Worm (Caenorhabditis elegans) whole organism, early embryonic: ENCODE measurements around the gene Y54F10AR.2.

Source experiments
- B0310.2 ChIP-seq: sonication (generic microtip); optimal IDR thresholded peaks from 2 replicates; lab custom pipeline; 2016; ENCODE audit warnings: mild to moderate bottlenecking, missing genetic modification characterization, missing compliant biosample characterization
- F13C5.2 ChIP-seq: sonication (generic microtip); optimal IDR thresholded peaks from 2 replicates; lab custom pipeline; 2017; ENCODE audit warnings: mild to moderate bottlenecking, missing genetic modification characterization, inconsistent platforms, missing compliant biosample characterization
- aly-1 ChIP-seq: sonication (generic microtip); optimal IDR thresholded peaks from 2 replicates; lab custom pipeline; 2016; ENCODE audit warnings: missing genetic modification characterization, missing compliant biosample characterization
- ama-1 ChIP-seq: fragments of 150-350 bp; optimal IDR thresholded peaks from 2 replicates; lab custom pipeline; 2014
- ceh-13 ChIP-seq: fragments of 200-800 bp; sonication (Bioruptor generic); optimal IDR thresholded peaks from 2 replicates; lab custom pipeline; 2018; ENCODE audit warnings: mild to moderate bottlenecking, missing genetic modification characterization, missing compliant biosample characterization
- ceh-36 ChIP-seq: sonication (generic microtip); optimal IDR thresholded peaks from 2 replicates; lab custom pipeline; 2016; ENCODE audit warnings: missing genetic modification characterization, inconsistent platforms, missing compliant biosample characterization
- ets-7 ChIP-seq: sonication (generic microtip); optimal IDR thresholded peaks from 2 replicates; lab custom pipeline; 2016; ENCODE audit warnings: missing genotype, missing genetic modification characterization, missing compliant biosample characterization
- flt-1 ChIP-seq: fragments of 200-800 bp; sonication (Bioruptor generic); IDR thresholded peaks from 2 replicates; pipeline ENCODE4 v1.3.6; 2022; ENCODE audit warnings: missing genetic modification characterization, missing compliant biosample characterization
- hmbx-1 ChIP-seq: sonication (generic microtip); optimal IDR thresholded peaks from 2 replicates; lab custom pipeline; 2016; ENCODE audit warnings: mild to moderate bottlenecking, missing genetic modification characterization, missing compliant biosample characterization
- hmg-4 ChIP-seq: fragments of 200-800 bp; sonication (Bioruptor generic); optimal IDR thresholded peaks from 2 replicates; lab custom pipeline; 2018; ENCODE audit warnings: mild to moderate bottlenecking, missing genetic modification characterization, missing compliant biosample characterization
- hnd-1 ChIP-seq: sonication (generic microtip); optimal IDR thresholded peaks from 2 replicates; lab custom pipeline; 2016; ENCODE audit warnings: missing genetic modification characterization, missing compliant biosample characterization
- pes-1 ChIP-seq: fragments of 200-800 bp; sonication (Bioruptor generic); IDR thresholded peaks from 2 replicates; pipeline ENCODE4 v1.3.6; 2022; ENCODE audit warnings: missing genetic modification reagents, missing genetic modification characterization, missing compliant biosample characterization
- scrt-1 ChIP-seq: fragments of 200-800 bp; sonication (Bioruptor generic); IDR thresholded peaks from 2 replicates; pipeline ENCODE4 v1.3.6; 2022; ENCODE audit warnings: missing genetic modification characterization, missing compliant biosample characterization
- sea-1 ChIP-seq: fragments of 200-800 bp; sonication (Bioruptor generic); conservative IDR thresholded peaks from 2 replicates; pipeline ENCODE4 v1.3.6; 2022; ENCODE audit warnings: missing genetic modification characterization, missing compliant biosample characterization
- tbx-11 ChIP-seq: fragments of 200-800 bp; sonication (Bioruptor generic); IDR thresholded peaks from 2 replicates; pipeline ENCODE4 v1.3.6; 2022; ENCODE audit warnings: missing genetic modification characterization, missing compliant biosample characterization
- tbx-37 ChIP-seq: fragments of 200-800 bp; sonication (Bioruptor generic); conservative IDR thresholded peaks from 2 replicates; pipeline ENCODE4 v1.3.6; 2022; ENCODE audit warnings: missing genetic modification reagents, missing genetic modification characterization, missing compliant biosample characterization
- tra-4 ChIP-seq: sonication (generic microtip); optimal IDR thresholded peaks from 2 replicates; lab custom pipeline; 2017; ENCODE audit warnings: missing genetic modification characterization, missing compliant biosample characterization

Gene Y54F10AR.2

DNA sequence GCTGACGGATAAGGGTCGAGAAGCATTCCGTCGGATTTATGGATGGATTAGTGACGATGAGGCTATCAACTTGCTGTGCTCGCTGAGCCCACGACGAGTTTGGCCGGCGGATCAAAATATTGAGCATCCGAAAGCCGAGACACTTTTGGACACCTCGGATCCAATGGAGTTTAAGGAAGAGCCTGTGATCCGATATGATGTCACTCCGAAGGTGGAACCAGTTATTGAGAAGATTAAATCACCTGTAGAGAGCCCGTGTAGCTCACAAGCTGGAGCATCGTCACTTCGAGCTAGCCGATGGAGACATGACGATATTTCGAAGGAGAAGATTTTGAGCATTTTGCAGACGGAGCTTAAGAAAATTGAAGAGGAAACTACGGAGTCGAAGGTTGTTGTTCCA is 30.8 kb downstream of the Y54F10AR.2 start:
- no peak for TF ChIP-seq hmg-4 (GFP tag; lab: Kevin White, UChicago)

- no peak for TF ChIP-seq ama-1 (lab: Kevin White, UChicago)
- TF ChIP-seq tra-4 (tag; lab: Kevin White, UChicago) = no peak
- TF ChIP-seq pes-1 = no peak
- TF ChIP-seq hnd-1 = no peak
- no peak for TF ChIP-seq ceh-13 (GFP tag; lab: Kevin White, UChicago)
- TF ChIP-seq tbx-11 (GFP tag; lab: Robert Waterston, UW) = no peak
Observed at ce11 chrIII:2535122-2535521, 36.2 kb downstream of the Y54F10AR.2 start.

ce11 chrIII:2532716-2533115 is 38.6 kb downstream of the Y54F10AR.2 start:
- TF ChIP-seq ceh-36 (tag; lab: Kevin White, UChicago) (peak; percentile 26), sea-1 (0 out of 2 replicates have a peak, but pooled peaks have one; percentile 6), F13C5.2 (no peak), ets-7 (tag; lab: Kevin White, UChicago) (peak; percentile 64), tbx-11 (GFP tag; lab: Robert Waterston, UW) (no peak)

DNA sequence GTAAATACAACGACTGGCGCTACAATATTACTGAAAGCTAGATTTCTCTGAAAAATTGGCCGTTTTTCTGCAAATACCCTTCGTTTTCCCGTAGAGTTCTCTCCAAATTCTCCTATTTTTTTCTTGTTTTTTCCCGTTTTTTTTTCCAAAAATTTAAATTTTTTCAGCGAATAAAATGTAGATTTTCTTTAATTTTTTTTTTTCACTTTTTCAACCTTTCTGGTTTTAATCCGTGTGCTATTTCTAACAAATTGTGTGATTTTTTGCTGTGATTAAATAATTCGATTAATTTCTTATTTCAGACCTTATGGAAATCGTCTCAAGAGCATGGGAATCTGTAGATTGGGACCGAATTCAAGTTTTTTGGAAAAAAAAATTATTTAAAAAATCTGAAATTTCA is 41.0 kb downstream of the Y54F10AR.2 start, which contains the start of gene cone-1:
cone-1 (plus strand) TSS at position 301 of the 400 bp plus-strand sequence.
- TF ChIP-seq ets-7 (tag; lab: Kevin White, UChicago) (no peak), hmbx-1 (tag; lab: Kevin White, UChicago) (no peak), scrt-1 (no peak), B0310.2 (tag; lab: Kevin White, UChicago) (no peak), hnd-1 (no peak), hmg-4 (GFP tag; lab: Kevin White, UChicago) (no peak), F13C5.2 (no peak), tbx-11 (GFP tag; lab: Robert Waterston, UW) (no peak), tbx-37 (GFP tag; lab: Robert Waterston, UW) (no peak), ceh-13 (GFP tag; lab: Kevin White, UChicago) (no peak), ceh-36 (tag; lab: Kevin White, UChicago) (no peak), pes-1 (no peak), ama-1 (lab: Kevin White, UChicago) (no peak), aly-1 (tag; lab: Kevin White, UChicago) (no peak), flt-1 (GFP tag; lab: Robert Waterston, UW) (no peak), sea-1 (no peak), tra-4 (tag; lab: Kevin White, UChicago) (no peak)

DNA sequence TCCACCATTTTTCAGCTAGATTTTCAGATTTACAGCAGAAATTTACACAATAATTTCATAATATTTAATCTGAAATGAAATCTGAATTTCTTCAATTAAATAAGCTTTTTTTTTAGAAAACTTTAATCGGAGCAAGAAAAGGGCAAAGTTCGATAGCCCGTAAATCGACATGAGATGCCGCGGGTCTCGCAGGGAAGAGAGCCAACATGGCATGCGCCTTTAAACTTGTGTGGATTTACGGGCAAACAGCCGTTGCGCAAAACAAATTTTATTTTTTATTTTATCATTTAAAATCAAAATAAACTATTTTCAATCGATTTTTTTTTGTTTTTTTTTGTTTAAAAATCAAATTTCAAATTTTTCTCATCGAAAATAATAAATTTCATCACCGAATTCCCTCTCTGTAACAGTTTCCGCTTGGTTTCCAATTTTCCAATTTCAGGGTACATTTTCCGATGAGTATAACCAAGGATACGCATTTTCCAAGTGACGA is 42.7 kb downstream of the Y54F10AR.2 start, which contains the start of the genes Y54F10AM.15, rbc-2 and ndua-8:
Y54F10AM.15 (minus strand) TSS at position 59 of the 493 bp plus-strand sequence.
rbc-2 (minus strand) TSS at position 69 of the 493 bp plus-strand sequence.
ndua-8 (plus strand) TSS at position 443 of the 493 bp plus-strand sequence.
- no peak for TF ChIP-seq tra-4 (tag; lab: Kevin White, UChicago)
- TF ChIP-seq hmg-4 (GFP tag; lab: Kevin White, UChicago) = peak; percentile 32
- peak; percentile 35 for TF ChIP-seq F13C5.2
